Fruit fly (Drosophila melanogaster) whole organism, adult: ENCODE measurements around the gene lbe.
A peak's percentile ranks its signal among the peaks of the same experiment; 100 is the strongest.

Experiments used
- CG11617 ChIP-seq: fragments of 200-800 bp; sonication (Bioruptor generic); optimal IDR thresholded peaks from 2 replicates; lab custom pipeline; 2017; ENCODE audit warnings: mild to moderate bottlenecking, missing biosample characterization, missing genetic modification reagents, missing genetic modification characterization
- CG12768 ChIP-seq: fragments of 200-800 bp; sonication (Bioruptor generic); optimal IDR thresholded peaks from 2 replicates; lab custom pipeline; 2017; ENCODE audit warnings: missing biosample characterization, missing genetic modification characterization, mild to moderate bottlenecking, moderate library complexity, missing genetic modification reagents
- CG14711 ChIP-seq: fragments of 200-800 bp; sonication (Bioruptor generic); optimal IDR thresholded peaks from 2 replicates; lab custom pipeline; 2018; ENCODE audit warnings: missing biosample characterization, mild to moderate bottlenecking, missing genetic modification characterization, moderate library complexity
- CG1620 ChIP-seq: fragments of 200-800 bp; sonication (Bioruptor generic); optimal IDR thresholded peaks from 2 replicates; lab custom pipeline; 2016; ENCODE audit warnings: missing biosample characterization, missing genetic modification characterization
- CG33017 ChIP-seq: fragments of 200-800 bp; sonication (Bioruptor generic); optimal IDR thresholded peaks from 2 replicates; lab custom pipeline; 2018; ENCODE audit warnings: missing biosample characterization, mild to moderate bottlenecking, missing genetic modification characterization, moderate library complexity
- CG5204 ChIP-seq: fragments of 200-800 bp; sonication (Bioruptor generic); optimal IDR thresholded peaks from 2 replicates; lab custom pipeline; 2016; ENCODE audit warnings: missing biosample characterization, missing genetic modification characterization
- CG7045 ChIP-seq: fragments of 200-800 bp; sonication (Bioruptor generic); optimal IDR thresholded peaks from 2 replicates; lab custom pipeline; 2017; ENCODE audit warnings: missing biosample characterization, mild to moderate bottlenecking, missing genetic modification characterization
- CG7101 ChIP-seq: fragments of 200-800 bp; sonication (Bioruptor generic); optimal IDR thresholded peaks from 2 replicates; lab custom pipeline; 2018; ENCODE audit warnings: missing biosample characterization, mild to moderate bottlenecking, missing genetic modification characterization, moderate library complexity
- Clk ChIP-seq: fragments of 200-800 bp; sonication (Bioruptor generic); optimal IDR thresholded peaks from 2 replicates; lab custom pipeline; 2017; ENCODE audit warnings: missing biosample characterization, missing genetic modification characterization
- Crg-1 ChIP-seq: fragments of 200-800 bp; sonication (Bioruptor generic); optimal IDR thresholded peaks from 2 replicates; lab custom pipeline; 2016; ENCODE audit warnings: missing biosample characterization, missing genetic modification characterization
- Hr96 ChIP-seq: fragments of 200-800 bp; sonication (Bioruptor generic); optimal IDR thresholded peaks from 2 replicates; lab custom pipeline; 2016; ENCODE audit warnings: missing biosample characterization, missing genetic modification characterization
- Mnt ChIP-seq: fragments of 200-800 bp; sonication (Bioruptor generic); optimal IDR thresholded peaks from 2 replicates; lab custom pipeline; 2016; ENCODE audit warnings: missing biosample characterization, mild to moderate bottlenecking, missing genetic modification characterization
- bab1 ChIP-seq: fragments of 200-800 bp; sonication (Bioruptor generic); optimal IDR thresholded peaks from 3 replicates; lab custom pipeline; 2019; ENCODE audit warnings: missing biosample characterization, mild to moderate bottlenecking, missing genetic modification characterization, moderate library complexity
- cic ChIP-seq: fragments of 200-800 bp; sonication (Bioruptor generic); optimal IDR thresholded peaks from 2 replicates; lab custom pipeline; 2017; ENCODE audit warnings: missing biosample characterization, mild to moderate bottlenecking, missing genetic modification characterization, moderate library complexity
- cnc ChIP-seq, 2 experiments: fragments of >200 bp; optimal IDR thresholded peaks; 2 replicates each; lab custom pipeline; 2017
- kay ChIP-seq: fragments of 200-800 bp; sonication (Bioruptor generic); peaks from one replicate; lab custom pipeline; 2016; ENCODE audit warnings: missing biosample characterization, missing genetic modification characterization, borderline replicate concordance
- ovo ChIP-seq: fragments of 200-800 bp; sonication (Bioruptor generic); optimal IDR thresholded peaks from 2 replicates; lab custom pipeline; 2016; ENCODE audit warnings: missing biosample characterization, missing genetic modification characterization
- pad ChIP-seq: fragments of 200-800 bp; sonication (Bioruptor generic); optimal IDR thresholded peaks from 3 replicates; lab custom pipeline; 2017; ENCODE audit warnings: missing biosample characterization, missing genetic modification characterization, mild to moderate bottlenecking, moderate library complexity, missing genetic modification reagents
- tj ChIP-seq: fragments of 200-800 bp; sonication (Bioruptor generic); optimal IDR thresholded peaks from 3 replicates; lab custom pipeline; 2017; ENCODE audit warnings: missing biosample characterization, mild to moderate bottlenecking, missing genetic modification characterization, moderate library complexity
- toe ChIP-seq: fragments of 200-800 bp; sonication (Bioruptor generic); optimal IDR thresholded peaks from 2 replicates; lab custom pipeline; 2016; ENCODE audit warnings: missing biosample characterization, missing genetic modification characterization

Gene lbe

dm6 chr3R:21446334-21446733 is at the start of gene lbe:
lbe (minus strand) TSS chr3R:21446537.
- TF ChIP-seq CG14711 (tag; lab: Kevin White, UChicago), result no peak
- TF ChIP-seq ovo (GFP tag; lab: Kevin White, UChicago), result peak; percentile 86
- peak; percentile 24 for TF ChIP-seq pad (GFP tag; lab: Kevin White, UChicago)
- TF ChIP-seq CG1620 (GFP tag; lab: Kevin White, UChicago), result no peak
- no peak for TF ChIP-seq Mnt (GFP tag; lab: Kevin White, UChicago)

dm6 chr3R:21493580-21494257 is 47.4 kb upstream of the lbe start:
- TF ChIP-seq Crg-1 (no peak), CG5204 (GFP tag; lab: Kevin White, UChicago) (no peak), bab1 (no peak), CG33017 (tag; lab: Kevin White, UChicago) (peak; percentile 33), toe (GFP tag; lab: Kevin White, UChicago) (peak; percentile 42), ovo (GFP tag; lab: Kevin White, UChicago) (no peak), cic (GFP tag; lab: Kevin White, UChicago) (no peak), Hr96 (GFP tag; lab: Kevin White, UChicago) (peak; percentile 51), Clk (no peak), CG12768 (GFP tag; lab: Kevin White, UChicago) (peak; percentile 31), CG7045 (peak; percentile 8), CG11617 (GFP tag; lab: Kevin White, UChicago) (peak; percentile 15), CG7101 (tag; lab: Kevin White, UChicago) (peak; percentile 39), kay (GFP tag; lab: Kevin White, UChicago) (peak; percentile 68), pad (GFP tag; lab: Kevin White, UChicago) (peak; percentile 1), Mnt (GFP tag; lab: Kevin White, UChicago) (no peak), cnc (optimal IDR thresholded peaks at IDR 0.05; lab: Kevin White, UChicago) (no peak), CG14711 (tag; lab: Kevin White, UChicago) (no peak), CG1620 (GFP tag; lab: Kevin White, UChicago) (no peak), tj (peak; percentile 9)

dm6 chr3R:21487706-21488406 is 41.5 kb upstream of the lbe start:
- TF ChIP-seq CG11617 (GFP tag; lab: Kevin White, UChicago), result no peak
- TF ChIP-seq CG14711 (tag; lab: Kevin White, UChicago), result peak; percentile 51
- TF ChIP-seq cic (GFP tag; lab: Kevin White, UChicago), result no peak
- TF ChIP-seq CG1620 (GFP tag; lab: Kevin White, UChicago), result peak; percentile 2
- peak; percentile 13 for TF ChIP-seq CG7101 (tag; lab: Kevin White, UChicago)
- no peak for TF ChIP-seq CG12768 (GFP tag; lab: Kevin White, UChicago)
- TF ChIP-seq pad (GFP tag; lab: Kevin White, UChicago), result peak; percentile 20
- TF ChIP-seq CG5204 (GFP tag; lab: Kevin White, UChicago), result peak; percentile 17
- TF ChIP-seq Hr96 (GFP tag; lab: Kevin White, UChicago), result peak; percentile 42
- peak; percentile 31 for TF ChIP-seq toe (GFP tag; lab: Kevin White, UChicago)

dm6 chr3R:21481960-21482359 is 35.6 kb upstream of the lbe start, which contains the start of gene Fancm:
Fancm (plus strand) TSS chr3R:21482325.
- TF ChIP-seq Clk (no peak), CG11617 (GFP tag; lab: Kevin White, UChicago) (peak; percentile 31), cic (GFP tag; lab: Kevin White, UChicago) (no peak), Crg-1 (peak; percentile 74), CG33017 (tag; lab: Kevin White, UChicago) (peak; percentile 18), tj (no peak), CG14711 (tag; lab: Kevin White, UChicago) (peak; percentile 38), pad (GFP tag; lab: Kevin White, UChicago) (peak; percentile 46), CG7101 (tag; lab: Kevin White, UChicago) (peak; percentile 63), Hr96 (GFP tag; lab: Kevin White, UChicago) (peak; percentile 65), kay (GFP tag; lab: Kevin White, UChicago) (no peak), Mnt (GFP tag; lab: Kevin White, UChicago) (peak; percentile 39), cnc (optimal IDR thresholded peaks at IDR 0.05; lab: Kevin White, UChicago) (no peak), CG5204 (GFP tag; lab: Kevin White, UChicago) (peak; percentile 46), CG12768 (GFP tag; lab: Kevin White, UChicago) (peak; percentile 2), bab1 (peak; percentile 61), CG7045 (peak; percentile 42), CG1620 (GFP tag; lab: Kevin White, UChicago) (peak; percentile 81), toe (GFP tag; lab: Kevin White, UChicago) (peak; percentile 67), ovo (GFP tag; lab: Kevin White, UChicago) (peak; percentile 56)

dm6 chr3R:21471179-21471578 is 24.8 kb upstream of the lbe start:
- TF ChIP-seq CG33017 (tag; lab: Kevin White, UChicago) (no peak), Mnt (GFP tag; lab: Kevin White, UChicago) (no peak), bab1 (no peak), toe (GFP tag; lab: Kevin White, UChicago) (no peak), cnc (optimal IDR thresholded peaks at IDR 0.05; lab: Kevin White, UChicago) (no peak), Hr96 (GFP tag; lab: Kevin White, UChicago) (no peak), CG1620 (GFP tag; lab: Kevin White, UChicago) (no peak), Crg-1 (no peak), CG11617 (GFP tag; lab: Kevin White, UChicago) (no peak), kay (GFP tag; lab: Kevin White, UChicago) (no peak), CG7101 (tag; lab: Kevin White, UChicago) (no peak)
